Worm (Caenorhabditis elegans): ENCODE results near the gene Y82E9BL.19.
"Not testable (repeated sequence)": the region's sequence is repeated elsewhere in the genome, so short reads cannot be mapped to it uniquely, and the experiment has no call there.

Gene Y82E9BL.19

ce11 chrIII:1377903-1378302, 46.1 kb downstream of the Y82E9BL.19 start, which contains the start of gene pals-40:
TSS of gene pals-40 (minus strand) at chrIII:1378003.
- not testable (repeated sequence) for TF ChIP-seq ceh-2 (tag; optimal IDR thresholded peaks at IDR 0.05); ceh-45 (GFP tag; IDR thresholded peaks at IDR 0.05); ceh-14 (tag; optimal IDR thresholded peaks at IDR 0.05)

DNA sequence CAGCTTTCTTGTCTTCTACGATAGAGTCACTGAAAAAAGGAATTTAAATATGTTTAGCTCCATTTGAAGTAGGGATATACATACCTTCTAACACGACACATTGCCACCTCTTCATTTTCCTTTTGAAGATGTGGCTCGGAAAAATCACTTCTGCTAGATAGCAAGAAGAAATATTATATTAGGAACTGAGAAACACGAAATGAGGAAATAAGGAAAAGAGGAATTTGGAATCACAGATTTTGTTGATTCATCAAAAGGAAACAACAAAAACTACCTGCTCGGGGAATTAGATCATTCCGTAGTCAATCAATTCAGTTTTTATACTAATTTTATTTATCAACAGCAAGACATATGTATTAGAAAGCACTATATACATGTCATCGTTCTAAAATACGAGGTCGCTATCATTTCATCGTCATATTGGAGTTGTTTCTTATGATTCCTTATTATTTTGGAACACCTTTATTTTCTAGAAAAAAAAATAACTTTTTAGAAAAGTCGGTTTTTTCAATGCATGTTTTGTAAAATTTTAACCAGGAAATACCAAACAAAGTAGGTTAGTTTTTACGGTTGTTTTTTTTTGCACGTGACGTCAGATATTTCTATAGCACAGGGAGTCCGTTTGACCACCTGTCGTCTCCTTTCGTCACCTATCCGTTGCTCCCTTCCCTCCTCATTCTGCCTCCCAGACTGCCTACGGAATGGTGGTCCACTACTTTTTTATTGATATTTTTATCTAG, 48.9 kb downstream of the Y82E9BL.19 start, which contains the start of the genes pals-21 and Y82E9BR.6:
pals-21 (minus strand) TSS at position 101 of the 740 bp plus-strand sequence.
Y82E9BR.6 (plus strand) TSS at position 690 of the 740 bp plus-strand sequence.
- TF ChIP-seq Y22D7AL.16 (tag; optimal IDR thresholded peaks at IDR 0.05): no peak
- TF ChIP-seq hlh-30 (tag; optimal IDR thresholded peaks at IDR 0.05; ENCODE audit: insufficient read depth): peak; percentile 0
- TF ChIP-seq K02D7.2 (tag; optimal IDR thresholded peaks at IDR 0.05): no peak
- TF ChIP-seq nhr-232 (tag; optimal IDR thresholded peaks at IDR 0.05): no peak
- no peak for TF ChIP-seq pha-4 (tag; optimal IDR thresholded peaks at IDR 0.05)
